Worm (Caenorhabditis elegans) whole organism, L1 larva: ENCODE results near the gene C29F9.5.

ENCODE experiments used
- aha-1 ChIP-seq: fragments of 150-350 bp; optimal IDR thresholded peaks from 2 replicates; lab custom pipeline; 2014; ENCODE audit warnings: missing biosample characterization, missing genetic modification characterization
- aly-2 ChIP-seq: fragments of 150-350 bp; optimal IDR thresholded peaks from 2 replicates; lab custom pipeline; 2014; ENCODE audit warnings: missing biosample characterization, missing genetic modification characterization
- ceh-82 ChIP-seq, 3 experiments: fragments of 150-350 bp in 1 of 3; sonication (generic microtip) in 2 of 3; optimal IDR thresholded peaks; 2 replicates each; lab custom pipeline; 2014 to 2017; ENCODE audit warnings: missing biosample characterization in 3 of 3, missing genetic modification characterization in 3 of 3
- dpl-1 ChIP-seq, 3 experiments: fragments of 150-350 bp in 2 of 3; sonication (generic microtip) in 1 of 3; optimal IDR thresholded peaks; 2 replicates each; lab custom pipeline; 2014 to 2017; ENCODE audit warnings: missing biosample characterization in 3 of 3, missing genetic modification characterization in 3 of 3, missing genetic modification reagents in 3 of 3
- fos-1 ChIP-seq: fragments of 150-350 bp; optimal IDR thresholded peaks from 2 replicates; lab custom pipeline; 2014; ENCODE audit warnings: missing biosample characterization, missing genetic modification characterization
- grh-1 ChIP-seq: fragments of 200-800 bp; sonication (Bioruptor generic); IDR thresholded peaks from 2 replicates; pipeline ENCODE4 v1.3.6; 2022; ENCODE audit warnings: missing genetic modification reagents, missing genetic modification characterization, missing compliant biosample characterization
- lir-3 ChIP-seq: sonication (generic microtip); optimal IDR thresholded peaks from 2 replicates; lab custom pipeline; 2016; ENCODE audit warnings: mild to moderate bottlenecking, missing genetic modification characterization, moderate library complexity, missing compliant biosample characterization; ENCODE audit not compliant: poor library complexity
- mep-1 ChIP-seq: fragments of 150-350 bp; optimal IDR thresholded peaks from 2 replicates; lab custom pipeline; 2014; ENCODE audit warnings: missing biosample characterization, missing genetic modification characterization
- nhr-19 ChIP-seq: fragments of 200-800 bp; sonication (Bioruptor generic); conservative IDR thresholded peaks from 2 replicates; pipeline ENCODE4 v1.3.6; 2022; ENCODE audit warnings: missing genetic modification characterization, missing compliant biosample characterization
- nhr-237 ChIP-seq: fragments of 150-350 bp; optimal IDR thresholded peaks from 2 replicates; lab custom pipeline; 2014; ENCODE audit warnings: missing biosample characterization, missing genetic modification characterization
- ztf-4 ChIP-seq: fragments of 150-350 bp; optimal IDR thresholded peaks from 2 replicates; lab custom pipeline; 2014; ENCODE audit warnings: missing biosample characterization, missing genetic modification characterization

DNA sequence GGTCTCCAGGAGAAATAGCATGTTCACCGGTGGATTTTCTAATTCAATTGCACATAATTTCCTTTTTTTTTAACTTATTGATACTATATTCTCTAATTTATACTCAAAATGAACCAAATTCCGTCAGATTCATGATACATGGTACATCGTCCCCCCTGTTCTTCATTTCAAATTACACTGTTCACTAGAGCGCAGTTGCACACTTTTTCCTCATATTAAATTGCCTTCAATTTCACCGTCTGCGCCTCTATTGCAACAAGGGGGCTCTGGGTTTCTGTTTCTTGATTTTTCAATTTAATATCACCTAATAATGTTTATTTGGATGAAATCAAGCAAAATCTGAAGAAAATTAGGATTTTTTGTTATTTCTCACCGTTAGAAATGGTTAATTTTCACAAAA lies 14.3 kb downstream of the C29F9.5 start:
- TF ChIP-seq aly-2 (tag; lab: Kevin White, UChicago) (no peak), nhr-19 (GFP tag; lab: Robert Waterston, UW) (peak; percentile 15; the same call in 1 of the 2 replicates), lir-3 (tag; lab: Kevin White, UChicago) (peak; percentile 34), grh-1 (GFP tag; lab: Robert Waterston, UW) (no peak), fos-1 (tag; lab: Kevin White, UChicago) (no peak), ceh-82 (tag; optimal IDR thresholded peaks at IDR 0.05; lab: Kevin White, UChicago) (peak in 2 of 3 experiments; percentile 2 to 70), dpl-1 (GFP tag; optimal IDR thresholded peaks at IDR 0.05; lab: Kevin White, UChicago) (peak; percentile 32 to 72 (median 60)), mep-1 (tag; lab: Kevin White, UChicago) (peak; percentile 79), aha-1 (tag; lab: Kevin White, UChicago) (no peak), ztf-4 (tag; lab: Kevin White, UChicago) (no peak), nhr-237 (tag; lab: Kevin White, UChicago) (no peak)
